Fruit fly (Drosophila melanogaster) whole organism, embryonic: Measurements from ENCODE around the gene CG6443.

Experiments used
- CG11398 ChIP-seq: fragments of 200-800 bp; sonication (Bioruptor generic); optimal IDR thresholded peaks from 2 replicates; lab custom pipeline; 2016; ENCODE audit warnings: missing biosample characterization, missing genetic modification characterization
- CG14667 ChIP-seq: fragments of 200-800 bp; sonication (Bioruptor generic); IDR thresholded peaks from 2 replicates; pipeline ENCODE4 v1.3.6; 2022; ENCODE audit warnings: missing biosample characterization, missing genetic modification characterization
- CG30403 ChIP-seq: fragments of 200-800 bp; sonication (Bioruptor generic); optimal IDR thresholded peaks from 3 replicates; lab custom pipeline; 2016; ENCODE audit warnings: missing biosample characterization, missing genetic modification characterization
- fru ChIP-seq: fragments of >200 bp; optimal IDR thresholded peaks from 2 replicates; lab custom pipeline; 2017

dm6 chr2L:10754599-10754998 is 25.8 kb downstream of the CG6443 start:
- no peak for TF ChIP-seq CG30403
- no peak for TF ChIP-seq CG11398
- no peak for TF ChIP-seq CG14667 (GFP tag; lab: Robert Waterston, UW)
- TF ChIP-seq fru (lab: Kevin White, UChicago): no peak
